Worm (Caenorhabditis elegans): Measurements from ENCODE around the gene C06H5.6.

DNA sequence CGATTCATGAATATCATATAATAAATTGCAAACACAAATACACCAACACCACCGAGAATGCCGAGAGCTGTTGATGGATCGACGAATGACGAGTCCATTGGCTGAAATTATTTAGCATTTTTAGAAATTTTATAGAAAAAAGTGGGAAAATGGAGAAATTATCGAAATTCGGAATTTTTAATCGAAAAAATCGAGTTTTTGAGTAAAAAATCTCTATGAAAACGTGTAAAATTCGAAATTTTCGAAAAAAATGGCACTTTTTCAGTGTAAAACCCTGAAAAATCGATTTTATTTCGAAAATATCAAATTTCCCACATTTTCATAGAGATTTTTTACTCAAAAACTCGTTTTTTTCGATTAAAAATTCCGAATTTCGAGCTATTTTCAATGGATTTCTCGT is 32.9 kb downstream of the C06H5.6 start, which contains the start of gene tcc-1:
- TF ChIP-seq ama-1 (optimal IDR thresholded peaks at IDR 0.05) = no peak
- no peak for TF ChIP-seq ama-1 (GFP tag; optimal IDR thresholded peaks at IDR 0.05)
- TF ChIP-seq tlf-1 (GFP tag; optimal IDR thresholded peaks at IDR 0.05) = no peak
- TF ChIP-seq lsl-1 (GFP tag; optimal IDR thresholded peaks at IDR 0.05) = no peak
- TF ChIP-seq unc-62 (GFP tag; optimal IDR thresholded peaks at IDR 0.05) = no peak

Data from whole organism, young adult.